Worm (Caenorhabditis elegans): ENCODE measurements around the gene unc-52.

- TF ChIP-seq nhr-77 (tag; optimal IDR thresholded peaks at IDR 0.05) = peak; percentile 84
- TF ChIP-seq lsy-2 (tag; optimal IDR thresholded peaks at IDR 0.05) = peak; percentile 76 to 79
- no peak for TF ChIP-seq mef-2 (tag; optimal IDR thresholded peaks at IDR 0.05)
- no peak for TF ChIP-seq lin-15B (tag; optimal IDR thresholded peaks at IDR 0.05)
- TF ChIP-seq skn-1 (tag; optimal IDR thresholded peaks at IDR 0.05) = peak; percentile 54
- peak in 2 of 6 experiments; percentile 38 to 54 for TF ChIP-seq elt-3 (tag; optimal IDR thresholded peaks at IDR 0.05)
- no peak for TF ChIP-seq fkh-10 (GFP tag; optimal IDR thresholded peaks at IDR 0.05)
- peak; percentile 95 for TF ChIP-seq nhr-71 (tag; optimal IDR thresholded peaks at IDR 0.05)
- TF ChIP-seq nhr-237 (tag; optimal IDR thresholded peaks at IDR 0.05) = no peak
- no peak for TF ChIP-seq ceh-90 (tag; optimal IDR thresholded peaks at IDR 0.05)
- TF ChIP-seq pqm-1 (tag; optimal IDR thresholded peaks at IDR 0.05) = no peak
- no peak for TF ChIP-seq ceh-82 (tag; optimal IDR thresholded peaks at IDR 0.05)
- TF ChIP-seq unc-62 (GFP tag; optimal IDR thresholded peaks at IDR 0.05) = no peak
- TF ChIP-seq pax-3 (tag; optimal IDR thresholded peaks at IDR 0.05) = no peak
These were observed 85.9 kb downstream of the unc-52 start for ce11 chrII:14598367-14598766.
